Fruit fly (Drosophila melanogaster) whole organism, pupa: ENCODE results near the gene eco.
A peak's percentile ranks its signal among the peaks of the same experiment; 100 is the strongest.

ENCODE experiments used
- CG10348 ChIP-seq: fragments of 200-800 bp; sonication (Bioruptor generic); IDR thresholded peaks from 2 replicates; pipeline ENCODE4 v1.3.6; 2022; ENCODE audit warnings: missing biosample characterization, missing genetic modification characterization
- CG12605 ChIP-seq: fragments of 200-800 bp; sonication (Bioruptor generic); IDR thresholded peaks from 2 replicates; pipeline ENCODE4 v1.3.6; 2022; ENCODE audit warnings: missing biosample characterization, missing genetic modification characterization
- CG13204 ChIP-seq: fragments of 200-800 bp; sonication (Bioruptor generic); optimal IDR thresholded peaks from 2 replicates; lab custom pipeline; 2018; ENCODE audit warnings: missing biosample characterization, mild to moderate bottlenecking, missing genetic modification characterization, moderate library complexity
- CG14655 ChIP-seq: fragments of 200-800 bp; sonication (Bioruptor generic); optimal IDR thresholded peaks from 3 replicates; lab custom pipeline; 2017; ENCODE audit warnings: mild to moderate bottlenecking, missing biosample characterization, missing genetic modification reagents, missing genetic modification characterization
- CG15710 ChIP-seq: fragments of 200-800 bp; sonication (Bioruptor generic); optimal IDR thresholded peaks from 2 replicates; lab custom pipeline; 2018; ENCODE audit warnings: missing biosample characterization, mild to moderate bottlenecking, missing genetic modification characterization, moderate library complexity
- CG17806 ChIP-seq: fragments of 200-800 bp; sonication (Bioruptor generic); optimal IDR thresholded peaks from 2 replicates; lab custom pipeline; 2018; ENCODE audit warnings: missing biosample characterization, mild to moderate bottlenecking, missing genetic modification characterization, moderate library complexity
- CG32121 ChIP-seq: fragments of 200-800 bp; sonication (Bioruptor generic); IDR thresholded peaks from 2 replicates; pipeline ENCODE4 v1.3.6; 2022; ENCODE audit warnings: missing biosample characterization, missing genetic modification characterization
- CG34367 ChIP-seq: fragments of 200-800 bp; sonication (Bioruptor generic); optimal IDR thresholded peaks from 2 replicates; lab custom pipeline; 2018; ENCODE audit warnings: missing biosample characterization, mild to moderate bottlenecking, missing genetic modification characterization
- CG4496 ChIP-seq: fragments of 200-800 bp; sonication (Bioruptor generic); IDR thresholded peaks from 3 replicates; pipeline ENCODE4 v1.3.6; 2022; ENCODE audit warnings: missing biosample characterization, missing genetic modification characterization
- CG8159 ChIP-seq: fragments of 200-800 bp; sonication (Bioruptor generic); optimal IDR thresholded peaks from 3 replicates; lab custom pipeline; 2018; ENCODE audit warnings: missing biosample characterization, mild to moderate bottlenecking, missing genetic modification characterization, moderate library complexity
- CG8301 ChIP-seq: fragments of 200-800 bp; sonication (Bioruptor generic); optimal IDR thresholded peaks from 2 replicates; lab custom pipeline; 2018; ENCODE audit warnings: missing biosample characterization, mild to moderate bottlenecking, missing genetic modification characterization
- CG9948 ChIP-seq: fragments of 200-800 bp; sonication (Bioruptor generic); optimal IDR thresholded peaks from 2 replicates; lab custom pipeline; 2018; ENCODE audit warnings: missing biosample characterization, mild to moderate bottlenecking, missing genetic modification characterization, moderate library complexity
- D1 ChIP-seq: fragments of 200-800 bp; sonication (Bioruptor generic); optimal IDR thresholded peaks from 2 replicates; lab custom pipeline; 2018; ENCODE audit warnings: missing biosample characterization, mild to moderate bottlenecking, missing genetic modification characterization, moderate library complexity
- EcR ChIP-seq: fragments of 200-800 bp; sonication (Bioruptor generic); optimal IDR thresholded peaks from 3 replicates; lab custom pipeline; 2019; ENCODE audit warnings: missing biosample characterization, missing genetic modification characterization, mild to moderate bottlenecking, moderate library complexity, missing genetic modification reagents
- Ets98B ChIP-seq: fragments of 200-800 bp; sonication (Bioruptor generic); IDR thresholded peaks from 2 replicates; pipeline ENCODE4 v1.3.6; 2022; ENCODE audit warnings: missing biosample characterization, missing genetic modification characterization
- Pif1A ChIP-seq: fragments of 200-800 bp; sonication (Bioruptor generic); optimal IDR thresholded peaks from 3 replicates; lab custom pipeline; 2016; ENCODE audit warnings: missing biosample characterization, missing genetic modification characterization
- Pif1B ChIP-seq: fragments of 200-800 bp; sonication (Bioruptor generic); optimal IDR thresholded peaks from 3 replicates; lab custom pipeline; 2016; ENCODE audit warnings: missing biosample characterization, missing genetic modification characterization
- Snoo ChIP-seq: fragments of 200-800 bp; sonication (Bioruptor generic); optimal IDR thresholded peaks from 3 replicates; lab custom pipeline; 2017; ENCODE audit warnings: missing biosample characterization, mild to moderate bottlenecking, missing genetic modification characterization, inconsistent platforms
- gl ChIP-seq: fragments of 200-800 bp; sonication (Bioruptor generic); optimal IDR thresholded peaks from 2 replicates; lab custom pipeline; 2018; ENCODE audit warnings: missing biosample characterization, mild to moderate bottlenecking, missing genetic modification characterization
- rn ChIP-seq: fragments of 200-800 bp; sonication (Bioruptor generic); IDR thresholded peaks from 2 replicates; pipeline ENCODE4 v1.3.6; 2022; ENCODE audit warnings: missing biosample characterization, missing genetic modification characterization

The eco gene

dm6 chr3L:7339216-7339742 lies at the start of gene eco, which contains the start of gene lark:
TSS of gene eco (minus strand) at chr3L:7339340.
TSS of gene lark (plus strand) at chr3L:7339266.
- TF ChIP-seq gl (tag; lab: Kevin White, UChicago): peak; percentile 28
- peak; percentile 14 for TF ChIP-seq CG34367 (tag; lab: Kevin White, UChicago)
- TF ChIP-seq CG9948 (tag; lab: Kevin White, UChicago): no peak
- TF ChIP-seq Pif1B: no peak
- no peak for TF ChIP-seq Ets98B
- no peak for TF ChIP-seq CG8301
- TF ChIP-seq Snoo (tag; lab: Kevin White, UChicago): no peak
- no peak for TF ChIP-seq CG13204 (GFP tag; lab: Kevin White, UChicago)
- no peak for TF ChIP-seq CG17806 (tag; lab: Kevin White, UChicago)
- TF ChIP-seq CG4496: 0 out of 3 replicates have a peak, but pooled peaks have one; percentile 9
- TF ChIP-seq EcR (GFP tag; lab: Kevin White, UChicago): peak; percentile 18

dm6 chr3L:7387814-7388213 lies 48.7 kb upstream of the eco start, which contains the start of gene CG8564:
TSS of gene CG8564 (minus strand) at chr3L:7387914.
- TF ChIP-seq CG4496 (no peak), Pif1B (no peak), CG34367 (tag; lab: Kevin White, UChicago) (no peak), gl (tag; lab: Kevin White, UChicago) (no peak), EcR (GFP tag; lab: Kevin White, UChicago) (no peak), CG8301 (no peak), CG8159 (tag; lab: Kevin White, UChicago) (no peak), Pif1A (GFP tag; lab: Kevin White, UChicago) (no peak), CG9948 (tag; lab: Kevin White, UChicago) (no peak)

dm6 chr3L:7381359-7381976 lies 42.3 kb upstream of the eco start, which contains the start of the genes SMSr and smid:
TSS of gene SMSr (minus strand) at chr3L:7381474.
TSS of gene smid (plus strand) at chr3L:7381614.
- TF ChIP-seq Ets98B (no peak; the same call in 1 of the 2 replicates), Snoo (tag; lab: Kevin White, UChicago) (peak; percentile 48), CG4496 (0 out of 3 replicates have a peak, but pooled peaks have one; percentile 39), CG9948 (tag; lab: Kevin White, UChicago) (peak; percentile 52), CG15710 (tag; lab: Kevin White, UChicago) (peak; percentile 39), CG8159 (tag; lab: Kevin White, UChicago) (peak; percentile 63), CG34367 (tag; lab: Kevin White, UChicago) (peak; percentile 10), CG17806 (tag; lab: Kevin White, UChicago) (peak; percentile 37), CG32121 (GFP tag; lab: Robert Waterston, UW) (no peak), CG12605 (GFP tag; lab: Robert Waterston, UW) (no peak), Pif1A (GFP tag; lab: Kevin White, UChicago) (peak; percentile 42), EcR (GFP tag; lab: Kevin White, UChicago) (no peak)

- TF ChIP-seq rn (GFP tag; lab: Robert Waterston, UW) (no peak), EcR (GFP tag; lab: Kevin White, UChicago) (peak; percentile 54), CG13204 (GFP tag; lab: Kevin White, UChicago) (no peak)
These were observed 41.3 kb upstream of the eco start for dm6 chr3L:7380395-7380794.

- no peak for TF ChIP-seq CG32121 (GFP tag; lab: Robert Waterston, UW)
- TF ChIP-seq CG34367 (tag; lab: Kevin White, UChicago): no peak
- no peak for TF ChIP-seq CG8301
- no peak for TF ChIP-seq CG4496
- TF ChIP-seq CG14655 (GFP tag; lab: Kevin White, UChicago): no peak
- no peak for TF ChIP-seq Pif1A (GFP tag; lab: Kevin White, UChicago)
- no peak for TF ChIP-seq CG15710 (tag; lab: Kevin White, UChicago)
- TF ChIP-seq gl (tag; lab: Kevin White, UChicago): no peak
- no peak for TF ChIP-seq Ets98B
- TF ChIP-seq rn (GFP tag; lab: Robert Waterston, UW): no peak
- no peak for TF ChIP-seq Pif1B
These were observed 37.7 kb upstream of the eco start for dm6 chr3L:7376830-7377229.

dm6 chr3L:7376151-7376550 lies 37.0 kb upstream of the eco start:
- no peak for TF ChIP-seq Snoo (tag; lab: Kevin White, UChicago)
- TF ChIP-seq CG32121 (GFP tag; lab: Robert Waterston, UW): no peak
- no peak for TF ChIP-seq CG14655 (GFP tag; lab: Kevin White, UChicago)
- TF ChIP-seq Pif1A (GFP tag; lab: Kevin White, UChicago): no peak
- no peak for TF ChIP-seq CG10348
- no peak for TF ChIP-seq D1
- no peak for TF ChIP-seq rn (GFP tag; lab: Robert Waterston, UW)
- no peak for TF ChIP-seq gl (tag; lab: Kevin White, UChicago)
- no peak for TF ChIP-seq CG9948 (tag; lab: Kevin White, UChicago)
- no peak for TF ChIP-seq CG15710 (tag; lab: Kevin White, UChicago)
- no peak for TF ChIP-seq Ets98B
- TF ChIP-seq CG12605 (GFP tag; lab: Robert Waterston, UW): no peak
- TF ChIP-seq EcR (GFP tag; lab: Kevin White, UChicago): no peak
- TF ChIP-seq CG8301: no peak
- no peak for TF ChIP-seq CG17806 (tag; lab: Kevin White, UChicago)
